Worm (Caenorhabditis elegans) whole organism, L3 larva: Measurements from ENCODE around the gene K08D10.13.

Source experiments
- aly-2 ChIP-seq: fragments of 150-350 bp; optimal IDR thresholded peaks from 2 replicates; lab custom pipeline; 2014; ENCODE audit warnings: missing biosample characterization, missing genetic modification characterization
- ceh-82 ChIP-seq: fragments of 150-350 bp; optimal IDR thresholded peaks from 2 replicates; lab custom pipeline; 2014; ENCODE audit warnings: missing biosample characterization, missing genetic modification characterization
- eor-1 ChIP-seq, 2 experiments: fragments of 150-350 bp; optimal IDR thresholded peaks; 2 replicates each; lab custom pipeline; 2014 to 2018; ENCODE audit warnings: missing biosample characterization in 2 of 2, missing genetic modification characterization in 2 of 2
- fos-1 ChIP-seq: fragments of 150-350 bp; optimal IDR thresholded peaks from 2 replicates; lab custom pipeline; 2014; ENCODE audit warnings: missing biosample characterization, missing genetic modification characterization
- nfya-1 ChIP-seq: sonication (generic microtip); optimal IDR thresholded peaks from 2 replicates; lab custom pipeline; 2017; ENCODE audit warnings: missing genetic modification characterization, mild to moderate bottlenecking, missing compliant biosample characterization, antibody characterized with exemption, moderate library complexity; ENCODE audit not compliant: insufficient read depth
- nhr-237 ChIP-seq: fragments of 150-350 bp; optimal IDR thresholded peaks from 2 replicates; lab custom pipeline; 2014; ENCODE audit warnings: missing biosample characterization, missing genetic modification characterization
- pqm-1 ChIP-seq: fragments of 150-350 bp; optimal IDR thresholded peaks from 2 replicates; lab custom pipeline; 2017; ENCODE audit warnings: missing biosample characterization, missing genetic modification characterization, inconsistent platforms
- skn-1 ChIP-seq: fragments of 150-350 bp; optimal IDR thresholded peaks from 2 replicates; lab custom pipeline; 2014; ENCODE audit warnings: missing biosample characterization, missing genetic modification characterization
- ztf-11 ChIP-seq: fragments of 150-350 bp; optimal IDR thresholded peaks from 2 replicates; lab custom pipeline; 2014; ENCODE audit warnings: missing biosample characterization, missing genetic modification characterization

- TF ChIP-seq nfya-1: no peak
- TF ChIP-seq skn-1: no peak
- TF ChIP-seq pqm-1 (tag; lab: Kevin White, UChicago): no peak
- no peak for TF ChIP-seq eor-1 (tag; optimal IDR thresholded peaks at IDR 0.05; lab: Kevin White, UChicago)
- no peak for TF ChIP-seq ceh-82 (tag; lab: Kevin White, UChicago)
- TF ChIP-seq aly-2 (tag; lab: Kevin White, UChicago): no peak
- TF ChIP-seq nhr-237 (tag; lab: Kevin White, UChicago): no peak
- no peak for TF ChIP-seq ztf-11
- TF ChIP-seq fos-1 (tag; lab: Kevin White, UChicago): no peak
These were observed 48.3 kb downstream of the K08D10.13 start, which contains the start of gene mul-1 for ce11 chrIV:4123083-4123482.
